Fruit fly (Drosophila melanogaster) whole organism, adult: ENCODE data around the gene Vti1b.
A peak's percentile ranks its signal among the peaks of the same experiment; 100 is the strongest.

Experiments used
- CG12768 ChIP-seq: fragments of 200-800 bp; sonication (Bioruptor generic); optimal IDR thresholded peaks from 2 replicates; lab custom pipeline; 2017; ENCODE audit warnings: missing biosample characterization, missing genetic modification characterization, mild to moderate bottlenecking, moderate library complexity, missing genetic modification reagents
- CG1620 ChIP-seq: fragments of 200-800 bp; sonication (Bioruptor generic); optimal IDR thresholded peaks from 2 replicates; lab custom pipeline; 2016; ENCODE audit warnings: missing biosample characterization, missing genetic modification characterization
- CG33017 ChIP-seq: fragments of 200-800 bp; sonication (Bioruptor generic); optimal IDR thresholded peaks from 2 replicates; lab custom pipeline; 2018; ENCODE audit warnings: missing biosample characterization, mild to moderate bottlenecking, missing genetic modification characterization, moderate library complexity
- Clk ChIP-seq: fragments of 200-800 bp; sonication (Bioruptor generic); optimal IDR thresholded peaks from 2 replicates; lab custom pipeline; 2017; ENCODE audit warnings: missing biosample characterization, missing genetic modification characterization
- Hr96 ChIP-seq: fragments of 200-800 bp; sonication (Bioruptor generic); optimal IDR thresholded peaks from 2 replicates; lab custom pipeline; 2016; ENCODE audit warnings: missing biosample characterization, missing genetic modification characterization
- bab1 ChIP-seq: fragments of 200-800 bp; sonication (Bioruptor generic); optimal IDR thresholded peaks from 3 replicates; lab custom pipeline; 2019; ENCODE audit warnings: missing biosample characterization, mild to moderate bottlenecking, missing genetic modification characterization, moderate library complexity
- cic ChIP-seq: fragments of 200-800 bp; sonication (Bioruptor generic); optimal IDR thresholded peaks from 2 replicates; lab custom pipeline; 2017; ENCODE audit warnings: missing biosample characterization, mild to moderate bottlenecking, missing genetic modification characterization, moderate library complexity
- ovo ChIP-seq: fragments of 200-800 bp; sonication (Bioruptor generic); optimal IDR thresholded peaks from 2 replicates; lab custom pipeline; 2016; ENCODE audit warnings: missing biosample characterization, missing genetic modification characterization
- pad ChIP-seq: fragments of 200-800 bp; sonication (Bioruptor generic); optimal IDR thresholded peaks from 3 replicates; lab custom pipeline; 2017; ENCODE audit warnings: missing biosample characterization, missing genetic modification characterization, mild to moderate bottlenecking, moderate library complexity, missing genetic modification reagents

- TF ChIP-seq CG1620 (peak; percentile 86), Clk (peak; percentile 87), pad (GFP tag; lab: Kevin White, UChicago) (peak; percentile 86), CG33017 (tag; lab: Kevin White, UChicago) (peak; percentile 90), bab1 (GFP tag; lab: Kevin White, UChicago) (peak; percentile 97), CG12768 (GFP tag; lab: Kevin White, UChicago) (peak; percentile 95), Hr96 (GFP tag; lab: Kevin White, UChicago) (peak; percentile 70), ovo (peak; percentile 92), cic (GFP tag; lab: Kevin White, UChicago) (peak; percentile 89)
Measured at dm6 chr3R:18396801-18397604, at the start of gene Vti1b.
